Worm (Caenorhabditis elegans) whole organism, L2 larva: ENCODE results near the gene ubxn-4.

Source experiments
- C34F6.9 ChIP-seq: fragments of 150-350 bp; optimal IDR thresholded peaks from 2 replicates; lab custom pipeline; 2014; ENCODE audit warnings: missing biosample characterization, missing genetic modification characterization
- R02D3.7 ChIP-seq: fragments of 150-350 bp; optimal IDR thresholded peaks from 2 replicates; lab custom pipeline; 2014; ENCODE audit warnings: missing biosample characterization, missing genetic modification characterization
- ZK546.5 ChIP-seq: sonication (generic microtip); optimal IDR thresholded peaks from 2 replicates; lab custom pipeline; 2017; ENCODE audit warnings: missing biosample characterization, missing genetic modification characterization
- alr-1 ChIP-seq: fragments of 150-350 bp; optimal IDR thresholded peaks from 2 replicates; lab custom pipeline; 2014; ENCODE audit warnings: missing biosample characterization, missing genetic modification characterization
- ama-1 ChIP-seq: fragments of 150-350 bp; optimal IDR thresholded peaks from 2 replicates; lab custom pipeline; 2018; ENCODE audit warnings: inconsistent platforms
- ceh-16 ChIP-seq: fragments of 150-350 bp; optimal IDR thresholded peaks from 2 replicates; lab custom pipeline; 2014; ENCODE audit warnings: missing biosample characterization, missing genetic modification characterization
- ceh-82 ChIP-seq: fragments of 150-350 bp; optimal IDR thresholded peaks from 2 replicates; lab custom pipeline; 2014; ENCODE audit warnings: missing biosample characterization, missing genetic modification characterization
- crh-2 ChIP-seq: sonication (generic microtip); optimal IDR thresholded peaks from 2 replicates; lab custom pipeline; 2017; ENCODE audit warnings: missing biosample characterization, missing genetic modification characterization
- dmd-4 ChIP-seq: sonication (generic microtip); optimal IDR thresholded peaks from 2 replicates; lab custom pipeline; 2017; ENCODE audit warnings: missing biosample characterization, missing genetic modification characterization
- egl-27 ChIP-seq: sonication (generic microtip); optimal IDR thresholded peaks from 3 replicates; lab custom pipeline; 2017; ENCODE audit warnings: missing biosample characterization, missing genetic modification reagents, missing genetic modification characterization
- elt-1 ChIP-seq: fragments of 150-350 bp; optimal IDR thresholded peaks from 2 replicates; lab custom pipeline; 2014; ENCODE audit warnings: missing biosample characterization, missing genetic modification characterization
- elt-3 ChIP-seq: sonication (generic microtip); optimal IDR thresholded peaks from 2 replicates; lab custom pipeline; 2017; ENCODE audit warnings: missing biosample characterization, missing genetic modification characterization
- fos-1 ChIP-seq: fragments of 150-350 bp; optimal IDR thresholded peaks from 2 replicates; lab custom pipeline; 2014; ENCODE audit warnings: missing biosample characterization, missing genetic modification characterization
- gmeb-1 ChIP-seq: fragments of 150-350 bp; optimal IDR thresholded peaks from 2 replicates; lab custom pipeline; 2014; ENCODE audit warnings: missing biosample characterization, missing genetic modification characterization
- lin-11 ChIP-seq: fragments of 150-350 bp; sonication (generic microtip); optimal IDR thresholded peaks from 2 replicates; lab custom pipeline; 2014; ENCODE audit warnings: missing biosample characterization, missing genetic modification characterization, inconsistent platforms, mixed read lengths
- lin-13 ChIP-seq: fragments of 150-350 bp; optimal IDR thresholded peaks from 2 replicates; lab custom pipeline; 2014; ENCODE audit warnings: missing biosample characterization, missing genetic modification reagents, missing genetic modification characterization
- lin-39 ChIP-seq: fragments of 150-350 bp; optimal IDR thresholded peaks from 2 replicates; lab custom pipeline; 2014; ENCODE audit warnings: missing biosample characterization, missing genetic modification reagents, missing genetic modification characterization
- lsy-2 ChIP-seq, 2 experiments: fragments of 150-350 bp in 1 of 2; sonication (generic microtip) in 1 of 2; optimal IDR thresholded peaks; 2 replicates each; lab custom pipeline; 2014 to 2017; ENCODE audit warnings: missing biosample characterization in 2 of 2, missing genetic modification characterization in 2 of 2
- mab-5 ChIP-seq: fragments of 150-350 bp; optimal IDR thresholded peaks from 2 replicates; lab custom pipeline; 2014; ENCODE audit warnings: missing biosample characterization, missing genetic modification characterization
- mbf-1 ChIP-seq: sonication (generic microtip); optimal IDR thresholded peaks from 2 replicates; lab custom pipeline; 2017; ENCODE audit warnings: missing biosample characterization, missing genetic modification characterization
- mdl-1 ChIP-seq, 2 experiments: fragments of 150-350 bp in 1 of 2; sonication (generic microtip) in 1 of 2; optimal IDR thresholded peaks; 2 replicates each; lab custom pipeline; 2017; ENCODE audit warnings: missing biosample characterization in 2 of 2, missing genetic modification characterization in 2 of 2
- nhr-11 ChIP-seq: fragments of 150-350 bp; optimal IDR thresholded peaks from 2 replicates; lab custom pipeline; 2014; ENCODE audit warnings: missing biosample characterization, missing genetic modification characterization
- nhr-12 ChIP-seq: fragments of 150-350 bp; optimal IDR thresholded peaks from 2 replicates; lab custom pipeline; 2014; ENCODE audit warnings: missing biosample characterization, missing genetic modification characterization
- nhr-129 ChIP-seq: fragments of 150-350 bp; optimal IDR thresholded peaks from 2 replicates; lab custom pipeline; 2014; ENCODE audit warnings: missing biosample characterization, missing genetic modification characterization
- nhr-21 ChIP-seq: fragments of 150-350 bp; optimal IDR thresholded peaks from 2 replicates; lab custom pipeline; 2014; ENCODE audit warnings: missing biosample characterization, missing genetic modification characterization
- nhr-23 ChIP-seq: fragments of 150-350 bp; optimal IDR thresholded peaks from 2 replicates; lab custom pipeline; 2014; ENCODE audit warnings: missing biosample characterization, missing genetic modification reagents, missing genetic modification characterization
- nhr-25 ChIP-seq: fragments of 150-350 bp; sonication (generic microtip); optimal IDR thresholded peaks from 3 replicates; lab custom pipeline; 2014; ENCODE audit warnings: missing biosample characterization, missing genetic modification characterization
- nhr-6 ChIP-seq: fragments of 150-350 bp; optimal IDR thresholded peaks from 2 replicates; lab custom pipeline; 2014; ENCODE audit warnings: missing biosample characterization, missing genetic modification characterization
- nhr-77 ChIP-seq: fragments of 150-350 bp; optimal IDR thresholded peaks from 2 replicates; lab custom pipeline; 2014; ENCODE audit warnings: missing biosample characterization, missing genetic modification characterization
- sem-4 ChIP-seq: fragments of 150-350 bp; optimal IDR thresholded peaks from 2 replicates; lab custom pipeline; 2014; ENCODE audit warnings: missing biosample characterization, missing genetic modification reagents, missing genetic modification characterization
- sma-9 ChIP-seq, 2 experiments: fragments of 150-350 bp in 1 of 2; sonication (generic microtip) in 1 of 2; optimal IDR thresholded peaks; 2 replicates each; lab custom pipeline; 2014 to 2016; ENCODE audit warnings: missing genetic modification characterization in 2 of 2, mild to moderate bottlenecking in 1 of 2, missing biosample characterization in 1 of 2, missing compliant biosample characterization in 1 of 2, missing genetic modification reagents in 1 of 2, moderate library complexity in 1 of 2
- snpc-4 ChIP-seq: fragments of 150-350 bp; optimal IDR thresholded peaks from 2 replicates; lab custom pipeline; 2014; ENCODE audit warnings: missing biosample characterization, missing genetic modification characterization
- unc-55 ChIP-seq: fragments of 150-350 bp; sonication (generic microtip); optimal IDR thresholded peaks from 3 replicates; lab custom pipeline; 2014; ENCODE audit warnings: missing biosample characterization, missing genetic modification reagents, missing genetic modification characterization
- zag-1 ChIP-seq: fragments of 150-350 bp; optimal IDR thresholded peaks from 2 replicates; lab custom pipeline; 2014; ENCODE audit warnings: missing biosample characterization, missing genetic modification characterization
- ztf-1 ChIP-seq: fragments of 200-800 bp; sonication (Bioruptor generic); conservative IDR thresholded peaks from 2 replicates; pipeline ENCODE4 v1.3.6; 2022; ENCODE audit warnings: missing genetic modification characterization, missing compliant biosample characterization
- ztf-11 ChIP-seq: sonication (generic microtip); optimal IDR thresholded peaks from 2 replicates; lab custom pipeline; 2017; ENCODE audit warnings: missing biosample characterization, missing genetic modification characterization
- ztf-4 ChIP-seq: fragments of 150-350 bp; optimal IDR thresholded peaks from 2 replicates; lab custom pipeline; 2014; ENCODE audit warnings: missing biosample characterization, missing genetic modification characterization

ubxn-4 gene

DNA sequence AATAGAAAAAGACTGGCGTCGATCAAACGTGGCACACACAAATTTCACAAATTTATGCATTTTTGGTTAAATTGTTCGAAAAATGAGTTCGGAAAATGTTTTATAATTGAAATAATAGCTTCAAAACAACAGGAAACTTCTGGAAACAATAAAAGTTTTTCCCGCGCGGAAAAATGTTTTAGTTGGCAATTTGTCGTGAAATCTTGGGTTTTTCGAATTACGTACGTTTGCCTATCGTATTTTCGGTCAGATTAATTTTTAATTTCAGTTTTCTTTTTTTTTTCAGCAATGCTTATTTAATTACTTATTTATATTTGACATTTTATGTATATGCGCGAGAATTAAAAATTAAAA, 49.9 kb downstream of the ubxn-4 start:
- no peak for TF ChIP-seq ceh-82
- no peak for TF ChIP-seq ceh-16 (tag; lab: Kevin White, UChicago)
- no peak for TF ChIP-seq zag-1 (tag; lab: Kevin White, UChicago)
- TF ChIP-seq alr-1 (tag; lab: Kevin White, UChicago), result no peak
- TF ChIP-seq nhr-21 (tag; lab: Kevin White, UChicago), result no peak
- no peak for TF ChIP-seq nhr-11 (tag; lab: Kevin White, UChicago)
- TF ChIP-seq nhr-129, result no peak
- TF ChIP-seq nhr-12, result no peak
- no peak for TF ChIP-seq ztf-11 (tag; lab: Kevin White, UChicago)
- no peak for TF ChIP-seq dmd-4
- no peak for TF ChIP-seq nhr-25
- no peak for TF ChIP-seq lin-39
- TF ChIP-seq ztf-4 (tag; lab: Kevin White, UChicago), result no peak
- TF ChIP-seq sma-9 (GFP tag; optimal IDR thresholded peaks at IDR 0.05; lab: Kevin White, UChicago), result no peak
- TF ChIP-seq sma-9 (tag; optimal IDR thresholded peaks at IDR 0.05; lab: Kevin White, UChicago), result no peak
- no peak for TF ChIP-seq lin-11 (tag; lab: Kevin White, UChicago)
- TF ChIP-seq gmeb-1 (tag; lab: Kevin White, UChicago), result no peak
- no peak for TF ChIP-seq nhr-6
- TF ChIP-seq ztf-1 (GFP tag; lab: Robert Waterston, UW), result no peak
- TF ChIP-seq, all 48 proteins: peak for 0

DNA sequence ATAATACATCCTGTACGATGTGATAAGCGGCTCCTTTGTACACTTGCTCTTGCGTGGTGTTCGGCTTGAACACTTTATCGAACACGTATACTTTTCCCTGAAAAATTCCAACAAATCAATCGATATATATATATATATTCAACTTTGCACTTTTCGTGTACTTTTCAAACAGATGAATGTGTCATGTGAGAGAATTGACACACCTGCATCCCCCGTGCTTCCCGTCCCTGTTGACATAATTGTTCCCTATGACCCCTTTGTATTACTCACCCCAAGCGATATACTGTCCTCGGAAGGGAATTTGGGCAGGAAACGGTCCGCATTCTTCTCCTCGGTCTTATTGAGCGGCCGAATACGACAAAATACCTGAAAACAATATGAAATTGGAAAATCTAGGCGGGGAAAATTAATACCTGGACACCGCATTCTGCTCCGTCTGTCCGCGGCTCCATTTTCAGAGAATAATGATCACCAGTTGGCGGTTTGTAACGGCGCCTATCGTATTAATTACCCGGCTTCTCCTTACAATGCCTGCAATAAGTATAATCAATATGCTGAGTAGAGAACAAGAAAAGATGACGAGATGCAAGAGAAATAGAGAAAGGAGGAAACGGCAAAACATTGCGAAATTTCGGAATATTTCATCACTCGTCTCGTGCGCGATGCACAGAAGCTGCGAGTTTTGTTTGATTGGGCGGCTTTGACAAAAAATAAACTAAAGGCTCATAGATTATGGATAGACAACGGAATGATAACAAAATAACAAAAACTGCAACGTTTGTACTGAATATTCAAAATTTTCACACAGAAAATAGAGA, 50.5 kb downstream of the ubxn-4 start, which contains the start of gene unc-116:
Gene unc-116, minus strand, starts transcription at position 531 of the 818 bp plus-strand sequence.
- TF ChIP-seq lsy-2 (tag; optimal IDR thresholded peaks at IDR 0.05; lab: Kevin White, UChicago) (peak; percentile 46 to 71), elt-3 (no peak), sem-4 (peak; percentile 1), nhr-77 (no peak), mdl-1 (tag; optimal IDR thresholded peaks at IDR 0.05; lab: Kevin White, UChicago) (peak; percentile 16 to 70), C34F6.9 (tag; lab: Kevin White, UChicago) (peak; percentile 78), fos-1 (tag; lab: Kevin White, UChicago) (no peak), ztf-4 (tag; lab: Kevin White, UChicago) (peak; percentile 55), nhr-25 (peak; percentile 2), R02D3.7 (no peak), snpc-4 (tag; lab: Kevin White, UChicago) (peak; percentile 27), unc-55 (GFP tag; lab: Kevin White, UChicago) (peak; percentile 92), ama-1 (lab: Kevin White, UChicago) (no peak), ZK546.5 (no peak), crh-2 (tag; lab: Kevin White, UChicago) (peak; percentile 51), elt-1 (tag; lab: Kevin White, UChicago) (no peak), nhr-21 (tag; lab: Kevin White, UChicago) (no peak), nhr-129 (peak; percentile 91), zag-1 (tag; lab: Kevin White, UChicago) (peak; percentile 54), alr-1 (tag; lab: Kevin White, UChicago) (no peak), lin-13 (GFP tag; lab: Kevin White, UChicago) (peak; percentile 51), lin-11 (tag; lab: Kevin White, UChicago) (no peak), ztf-1 (GFP tag; lab: Robert Waterston, UW) (no peak), sma-9 (GFP tag; optimal IDR thresholded peaks at IDR 0.05; lab: Kevin White, UChicago) (peak; percentile 67), sma-9 (tag; optimal IDR thresholded peaks at IDR 0.05; lab: Kevin White, UChicago) (no peak), mbf-1 (tag; lab: Kevin White, UChicago) (no peak), lin-39 (no peak), egl-27 (tag; lab: Kevin White, UChicago) (no peak), mab-5 (tag; lab: Kevin White, UChicago) (no peak), nhr-23 (tag; lab: Kevin White, UChicago) (no peak), nhr-12 (no peak)
